Fruit fly (Drosophila melanogaster): Measurements from ENCODE around the gene Cyp28a5.

DNA sequence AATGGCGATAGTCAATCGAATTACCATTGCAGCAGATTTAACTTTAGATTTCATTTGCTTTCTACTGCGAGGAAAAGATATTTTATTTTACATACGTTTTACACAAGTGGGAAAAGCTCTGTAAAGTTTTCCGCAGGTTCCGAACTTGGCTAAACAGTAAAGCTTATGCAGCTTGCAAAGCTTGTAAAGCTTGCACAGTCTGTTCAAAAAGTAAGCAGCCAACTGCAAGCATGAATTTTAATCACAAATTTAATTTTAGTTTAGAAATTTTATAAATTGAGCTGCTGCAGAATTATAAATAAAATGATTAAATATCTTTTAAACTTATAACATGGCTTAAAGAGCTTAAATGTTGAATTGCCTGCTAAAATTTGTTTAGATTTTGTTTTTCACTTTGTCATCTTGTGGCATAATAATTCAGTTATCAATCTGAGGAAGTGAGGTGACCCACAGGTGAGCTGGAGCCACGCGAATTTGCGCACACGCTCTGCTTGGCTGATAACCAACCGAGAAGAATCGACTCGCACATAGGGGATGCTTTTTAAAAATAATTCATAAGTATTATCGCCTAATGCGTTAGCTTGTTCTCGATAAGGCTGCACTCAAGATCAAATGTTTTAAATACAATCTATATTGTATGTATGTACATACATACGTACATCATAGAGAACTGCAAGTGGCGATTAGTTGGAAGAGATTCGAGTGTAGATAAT, 34.6 kb downstream of the Cyp28a5 start:
- TF ChIP-seq CG3065 (GFP tag; optimal IDR thresholded peaks at IDR 0.05): no peak
- TF ChIP-seq crol (GFP tag; IDR thresholded peaks at IDR 0.05): no peak
- no peak for TF ChIP-seq ara (GFP tag; IDR thresholded peaks at IDR 0.05)
- TF ChIP-seq ranshi (GFP tag; IDR thresholded peaks at IDR 0.05): 0 out of 2 replicates have a peak, but pooled peaks have one; percentile 10
- peak; percentile 38 for TF ChIP-seq nmo (GFP tag; optimal IDR thresholded peaks at IDR 0.05)
- no peak; the same call in 1 of the 2 replicates for TF ChIP-seq chm (GFP tag; IDR thresholded peaks at IDR 0.05)
- TF ChIP-seq cwo (GFP tag; optimal IDR thresholded peaks at IDR 0.05): no peak
- no peak for TF ChIP-seq CG17802 (tag; optimal IDR thresholded peaks at IDR 0.05)
- TF ChIP-seq da (GFP tag; optimal IDR thresholded peaks at IDR 0.05): no peak
- no peak for TF ChIP-seq CG16813 (GFP tag; IDR thresholded peaks at IDR 0.05; ENCODE audit: partially characterized antibody)
- TF ChIP-seq cg (GFP tag; optimal IDR thresholded peaks at IDR 0.05): no peak
- TF ChIP-seq Hr39 (optimal IDR thresholded peaks at IDR 0.05): no peak
- TF ChIP-seq gro (GFP tag; optimal IDR thresholded peaks at IDR 0.05): peak; percentile 33
- TF ChIP-seq CG8478 (optimal IDR thresholded peaks at IDR 0.05): no peak
